Worm (Caenorhabditis elegans) whole organism, L3 larva: ENCODE results near the gene F42F12.11.

Experiments used
- aly-2 ChIP-seq: fragments of 150-350 bp; optimal IDR thresholded peaks from 2 replicates; lab custom pipeline; 2014; ENCODE audit warnings: missing biosample characterization, missing genetic modification characterization
- elt-2 ChIP-seq: sonication (generic microtip); optimal IDR thresholded peaks from 2 replicates; lab custom pipeline; 2016; ENCODE audit warnings: missing genetic modification reagents, mild to moderate bottlenecking, missing genetic modification characterization, missing compliant biosample characterization
- eor-1 ChIP-seq, 2 experiments: fragments of 150-350 bp; optimal IDR thresholded peaks; 2 replicates each; lab custom pipeline; 2014 to 2018; ENCODE audit warnings: missing biosample characterization in 2 of 2, missing genetic modification characterization in 2 of 2
- fos-1 ChIP-seq: fragments of 150-350 bp; optimal IDR thresholded peaks from 2 replicates; lab custom pipeline; 2014; ENCODE audit warnings: missing biosample characterization, missing genetic modification characterization
- lin-39 ChIP-seq: fragments of 150-350 bp; optimal IDR thresholded peaks from 2 replicates; lab custom pipeline; 2018; ENCODE audit warnings: missing biosample characterization, missing genetic modification reagents, missing genetic modification characterization
- mdl-1 ChIP-seq: fragments of 150-350 bp; optimal IDR thresholded peaks from 2 replicates; lab custom pipeline; 2014; ENCODE audit warnings: missing biosample characterization, missing genetic modification characterization
- nfya-1 ChIP-seq: sonication (generic microtip); optimal IDR thresholded peaks from 2 replicates; lab custom pipeline; 2017; ENCODE audit warnings: missing genetic modification characterization, mild to moderate bottlenecking, missing compliant biosample characterization, antibody characterized with exemption, moderate library complexity; ENCODE audit not compliant: insufficient read depth
- nhr-12 ChIP-seq: fragments of 150-350 bp; optimal IDR thresholded peaks from 2 replicates; lab custom pipeline; 2014; ENCODE audit warnings: missing biosample characterization, missing genetic modification characterization
- nhr-237 ChIP-seq: fragments of 150-350 bp; optimal IDR thresholded peaks from 2 replicates; lab custom pipeline; 2014; ENCODE audit warnings: missing biosample characterization, missing genetic modification characterization
- nhr-25 ChIP-seq: sonication (generic microtip); optimal IDR thresholded peaks from 2 replicates; lab custom pipeline; 2017; ENCODE audit warnings: missing biosample characterization, missing genetic modification characterization
- sea-2 ChIP-seq: fragments of 150-350 bp; sonication (generic microtip); optimal IDR thresholded peaks from 4 replicates; lab custom pipeline; 2014; ENCODE audit warnings: missing biosample characterization, missing genetic modification reagents, missing genetic modification characterization
- unc-62 ChIP-seq: fragments of 150-350 bp; sonication (generic microtip); optimal IDR thresholded peaks from 4 replicates; lab custom pipeline; 2014; ENCODE audit warnings: missing biosample characterization, missing genetic modification reagents, missing genetic modification characterization
- zag-1 ChIP-seq: fragments of 150-350 bp; optimal IDR thresholded peaks from 2 replicates; lab custom pipeline; 2014; ENCODE audit warnings: missing biosample characterization, missing genetic modification characterization
- ztf-11 ChIP-seq: fragments of 150-350 bp; optimal IDR thresholded peaks from 2 replicates; lab custom pipeline; 2014; ENCODE audit warnings: missing biosample characterization, missing genetic modification characterization

ce11 chrX:12346729-12347128, at the start of gene F42F12.11:
- TF ChIP-seq nhr-237 (tag; lab: Kevin White, UChicago) (no peak), zag-1 (no peak), mdl-1 (no peak), ztf-11 (tag; lab: Kevin White, UChicago) (no peak), lin-39 (tag; lab: Kevin White, UChicago) (no peak), nfya-1 (tag; lab: Kevin White, UChicago) (no peak), fos-1 (tag; lab: Kevin White, UChicago) (no peak), nhr-25 (no peak), eor-1 (tag; optimal IDR thresholded peaks at IDR 0.05; lab: Kevin White, UChicago) (no peak), elt-2 (no peak), unc-62 (GFP tag; lab: Kevin White, UChicago) (no peak), aly-2 (tag; lab: Kevin White, UChicago) (no peak), sea-2 (GFP tag; lab: Kevin White, UChicago) (no peak), nhr-12 (tag; lab: Kevin White, UChicago) (no peak)
